Fruit fly (Drosophila melanogaster) whole organism, embryonic: ENCODE results near the gene CG11698.

Source experiments
- ATbp ChIP-seq: fragments of 200-800 bp; sonication (Bioruptor generic); optimal IDR thresholded peaks from 2 replicates; lab custom pipeline; 2017; ENCODE audit warnings: missing biosample characterization, mild to moderate bottlenecking, missing genetic modification characterization, missing genetic modification reagents
- CG10267 ChIP-seq: fragments of 200-800 bp; sonication (Bioruptor generic); optimal IDR thresholded peaks from 2 replicates; lab custom pipeline; 2018; ENCODE audit warnings: missing biosample characterization, mild to moderate bottlenecking, missing genetic modification characterization, moderate library complexity
- CG11247 ChIP-seq: fragments of 200-800 bp; sonication (Bioruptor generic); IDR thresholded peaks from 2 replicates; pipeline ENCODE4 v1.3.6; 2022; ENCODE audit warnings: missing biosample characterization, missing genetic modification characterization
- CG11456 ChIP-seq: fragments of 200-800 bp; sonication (Bioruptor generic); IDR thresholded peaks from 3 replicates; pipeline ENCODE4 v1.3.6; 2022; ENCODE audit warnings: missing biosample characterization, missing genetic modification characterization
- CG12236 ChIP-seq: fragments of 200-800 bp; sonication (Bioruptor generic); optimal IDR thresholded peaks from 2 replicates; lab custom pipeline; 2016; ENCODE audit warnings: missing biosample characterization, missing genetic modification characterization
- CG1233 ChIP-seq: fragments of 200-800 bp; sonication (Bioruptor generic); optimal IDR thresholded peaks from 4 replicates; lab custom pipeline; 2018; ENCODE audit warnings: missing biosample characterization, mild to moderate bottlenecking, missing genetic modification characterization
- CG13424 ChIP-seq: fragments of 200-800 bp; sonication (Bioruptor generic); optimal IDR thresholded peaks from 2 replicates; lab custom pipeline; 2019; ENCODE audit warnings: missing biosample characterization, mild to moderate bottlenecking, missing genetic modification characterization, moderate library complexity
- CG14050 ChIP-seq: fragments of 200-800 bp; sonication (Bioruptor generic); IDR thresholded peaks from 3 replicates; pipeline ENCODE4 v1.3.6; 2022; ENCODE audit warnings: missing biosample characterization, missing genetic modification characterization
- CG14710 ChIP-seq: fragments of 200-800 bp; sonication (Bioruptor generic); optimal IDR thresholded peaks from 3 replicates; lab custom pipeline; 2019; ENCODE audit warnings: missing biosample characterization, mild to moderate bottlenecking, missing genetic modification characterization, moderate library complexity
- CG15514 ChIP-seq: fragments of 200-800 bp; sonication (Bioruptor generic); optimal IDR thresholded peaks from 3 replicates; lab custom pipeline; 2017; ENCODE audit warnings: missing biosample characterization, missing genetic modification characterization, mild to moderate bottlenecking, moderate library complexity, missing genetic modification reagents
- CG15696 ChIP-seq: fragments of 200-800 bp; sonication (Bioruptor generic); optimal IDR thresholded peaks from 2 replicates; lab custom pipeline; 2019; ENCODE audit warnings: missing biosample characterization, mild to moderate bottlenecking, missing genetic modification characterization, moderate library complexity
- CG16815 ChIP-seq: fragments of 200-800 bp; sonication (Bioruptor generic); optimal IDR thresholded peaks from 3 replicates; lab custom pipeline; 2017; ENCODE audit warnings: missing biosample characterization, mild to moderate bottlenecking, missing genetic modification characterization
- CG16863 ChIP-seq: fragments of 200-800 bp; sonication (Bioruptor generic); optimal IDR thresholded peaks from 3 replicates; lab custom pipeline; 2016; ENCODE audit warnings: missing biosample characterization, missing genetic modification characterization
- CG30431 ChIP-seq: fragments of 200-800 bp; sonication (Bioruptor generic); optimal IDR thresholded peaks from 2 replicates; lab custom pipeline; 2017; ENCODE audit warnings: missing biosample characterization, missing genetic modification characterization
- CG31388 ChIP-seq: fragments of 200-800 bp; sonication (Bioruptor generic); optimal IDR thresholded peaks from 2 replicates; lab custom pipeline; 2016; ENCODE audit warnings: missing biosample characterization, missing genetic modification characterization
- CG4404 ChIP-seq: fragments of 200-800 bp; sonication (Bioruptor generic); IDR thresholded peaks from 2 replicates; pipeline ENCODE4 v1.3.6; 2022; ENCODE audit warnings: missing biosample characterization, missing genetic modification characterization
- CG7372 ChIP-seq: fragments of 200-800 bp; sonication (Bioruptor generic); IDR thresholded peaks from 2 replicates; pipeline ENCODE4 v1.3.6; 2022; ENCODE audit warnings: missing biosample characterization, missing genetic modification characterization
- CG7745 ChIP-seq: fragments of 200-800 bp; sonication (Bioruptor generic); optimal IDR thresholded peaks from 2 replicates; lab custom pipeline; 2018; ENCODE audit warnings: missing biosample characterization, mild to moderate bottlenecking, missing genetic modification characterization, moderate library complexity
- CG7839 ChIP-seq: fragments of 200-800 bp; sonication (Bioruptor generic); optimal IDR thresholded peaks from 3 replicates; lab custom pipeline; 2018; ENCODE audit warnings: missing biosample characterization, mild to moderate bottlenecking, missing genetic modification characterization, moderate library complexity
- CG8388 ChIP-seq: fragments of 200-800 bp; sonication (Bioruptor generic); optimal IDR thresholded peaks from 2 replicates; lab custom pipeline; 2019; ENCODE audit warnings: missing biosample characterization, mild to moderate bottlenecking, missing genetic modification characterization, moderate library complexity
- CG9727 ChIP-seq: fragments of 200-800 bp; sonication (Bioruptor generic); optimal IDR thresholded peaks from 3 replicates; lab custom pipeline; 2017; ENCODE audit warnings: missing biosample characterization, mild to moderate bottlenecking, missing genetic modification characterization
- D ChIP-seq, 2 experiments: fragments of 200-800 bp in 1 of 2; fragments of >200 bp in 1 of 2; sonication (Bioruptor generic) in 1 of 2; optimal IDR thresholded peaks; 2 replicates in 1 of 2; 3 replicates in 1 of 2; lab custom pipeline; 2017; ENCODE audit warnings: mild to moderate bottlenecking in 1 of 2, missing biosample characterization in 1 of 2, missing genetic modification characterization in 1 of 2, missing genetic modification reagents in 1 of 2
- Dip3 ChIP-seq: fragments of 200-800 bp; sonication (Bioruptor generic); optimal IDR thresholded peaks from 3 replicates; lab custom pipeline; 2016; ENCODE audit warnings: missing biosample characterization, missing genetic modification characterization
- Doc2 ChIP-seq: fragments of 200-800 bp; sonication (Bioruptor generic); IDR thresholded peaks from 2 replicates; pipeline ENCODE4 v1.3.6; 2022; ENCODE audit warnings: missing biosample characterization, missing genetic modification characterization
- H2.0 ChIP-seq: fragments of 200-800 bp; sonication (Bioruptor generic); IDR thresholded peaks from 2 replicates; pipeline ENCODE4 v1.3.6; 2022; ENCODE audit warnings: missing biosample characterization, missing genetic modification characterization
- HmgZ ChIP-seq: fragments of 200-800 bp; sonication (Bioruptor generic); optimal IDR thresholded peaks from 2 replicates; lab custom pipeline; 2018; ENCODE audit warnings: missing biosample characterization, mild to moderate bottlenecking, missing genetic modification characterization
- MTF-1 ChIP-seq: fragments of 200-800 bp; sonication (Bioruptor generic); optimal IDR thresholded peaks from 2 replicates; lab custom pipeline; 2018; ENCODE audit warnings: missing biosample characterization, mild to moderate bottlenecking, missing genetic modification characterization, borderline replicate concordance
- Optix ChIP-seq: fragments of 200-800 bp; sonication (Bioruptor generic); IDR thresholded peaks from 3 replicates; pipeline ENCODE4 v1.3.6; 2022; ENCODE audit warnings: missing biosample characterization, missing genetic modification characterization
- Stat92E ChIP-seq, 3 experiments: fragments of >200 bp in 2 of 3; fragments of 200-800 bp in 1 of 3; sonication (Bioruptor generic) in 1 of 3; optimal IDR thresholded peaks; 2 replicates each; lab custom pipeline; 2017 to 2019; ENCODE audit warnings: missing biosample characterization in 3 of 3, missing genetic modification characterization in 3 of 3, mild to moderate bottlenecking in 1 of 3, moderate library complexity in 1 of 3
- Trl ChIP-seq, 3 experiments: fragments of >200 bp in 2 of 3; fragments of 200-800 bp in 1 of 3; sonication (Bioruptor generic) in 1 of 3; optimal IDR thresholded peaks; 2 replicates in 1 of 3; 3 replicates in 2 of 3; lab custom pipeline; 2016 to 2017; ENCODE audit warnings: missing biosample characterization in 1 of 3, missing genetic modification characterization in 1 of 3
- Usf ChIP-seq: fragments of 200-800 bp; sonication (Bioruptor generic); optimal IDR thresholded peaks from 2 replicates; lab custom pipeline; 2017; ENCODE audit warnings: missing genotype, missing biosample characterization, missing genetic modification characterization
- ato ChIP-seq: fragments of 200-800 bp; sonication (Bioruptor generic); IDR thresholded peaks from 2 replicates; pipeline ENCODE4 v1.3.6; 2022; ENCODE audit warnings: missing biosample characterization, missing genetic modification characterization; ENCODE audit not compliant: partially characterized antibody
- bab2 ChIP-seq: fragments of 200-800 bp; sonication (Bioruptor generic); optimal IDR thresholded peaks from 2 replicates; lab custom pipeline; 2016; ENCODE audit warnings: missing biosample characterization, missing genetic modification characterization
- bcd ChIP-seq: fragments of 200-800 bp; sonication (Bioruptor generic); optimal IDR thresholded peaks from 2 replicates; lab custom pipeline; 2017; ENCODE audit warnings: missing biosample characterization, mild to moderate bottlenecking, missing genetic modification characterization
- bowl ChIP-seq: fragments of 200-800 bp; sonication (Bioruptor generic); IDR thresholded peaks from 2 replicates; pipeline ENCODE4 v1.3.6; 2022; ENCODE audit warnings: missing biosample characterization, missing genetic modification characterization
- crp ChIP-seq, 2 experiments: fragments of 200-800 bp; sonication (Bioruptor generic); optimal IDR thresholded peaks; 2 replicates in 1 of 2; 3 replicates in 1 of 2; lab custom pipeline; 2017; ENCODE audit warnings: missing biosample characterization in 2 of 2, missing genetic modification characterization in 2 of 2, mild to moderate bottlenecking in 1 of 2, moderate library complexity in 1 of 2
- fd102C ChIP-seq: fragments of 200-800 bp; sonication (Bioruptor generic); optimal IDR thresholded peaks from 2 replicates; lab custom pipeline; 2018; ENCODE audit warnings: missing biosample characterization, mild to moderate bottlenecking, missing genetic modification characterization, moderate library complexity
- gro ChIP-seq: fragments of 200-800 bp; sonication (Bioruptor generic); optimal IDR thresholded peaks from 2 replicates; lab custom pipeline; 2016; ENCODE audit warnings: missing biosample characterization, missing genetic modification characterization
- gsb ChIP-seq: fragments of 200-800 bp; sonication (Bioruptor generic); IDR thresholded peaks from 2 replicates; pipeline ENCODE4 v1.3.6; 2022; ENCODE audit warnings: missing biosample characterization, missing genetic modification characterization
- hb ChIP-seq: fragments of 200-800 bp; sonication (Bioruptor generic); IDR thresholded peaks from 3 replicates; pipeline ENCODE4 v1.3.6; 2022; ENCODE audit warnings: missing biosample characterization, missing genetic modification characterization; ENCODE audit not compliant: partially characterized antibody
- kay ChIP-seq: fragments of 200-800 bp; sonication (Bioruptor generic); optimal IDR thresholded peaks from 2 replicates; lab custom pipeline; 2016; ENCODE audit warnings: missing biosample characterization, missing genetic modification characterization
- phol ChIP-seq: fragments of 200-800 bp; sonication (Bioruptor generic); optimal IDR thresholded peaks from 3 replicates; lab custom pipeline; 2018; ENCODE audit warnings: missing biosample characterization, mild to moderate bottlenecking, missing genetic modification characterization, moderate library complexity
- prd ChIP-seq, 3 experiments: fragments of >200 bp in 2 of 3; fragments of 200-800 bp in 1 of 3; sonication (Bioruptor generic) in 1 of 3; optimal IDR thresholded peaks in 2 of 3; IDR thresholded peaks in 1 of 3; 2 replicates in 2 of 3; 3 replicates in 1 of 3; pipeline versions ENCODE4 v1.3.6 to Lab custom; 2017 to 2022; ENCODE audit warnings: missing biosample characterization in 1 of 3, missing genetic modification characterization in 1 of 3
- ro ChIP-seq: fragments of 200-800 bp; sonication (Bioruptor generic); IDR thresholded peaks from 2 replicates; pipeline ENCODE4 v1.3.6; 2022; ENCODE audit warnings: missing biosample characterization, missing genetic modification characterization
- seq ChIP-seq: fragments of 200-800 bp; sonication (Bioruptor generic); IDR thresholded peaks from 2 replicates; pipeline ENCODE4 v1.3.6; 2022; ENCODE audit warnings: missing biosample characterization, missing genetic modification characterization
- ttk ChIP-seq: fragments of 200-800 bp; sonication (Bioruptor generic); IDR thresholded peaks from 2 replicates; pipeline ENCODE4 v2.1.2; 2022; ENCODE audit warnings: missing biosample characterization, missing genetic modification characterization
- zf30C ChIP-seq: fragments of 200-800 bp; sonication (Bioruptor generic); optimal IDR thresholded peaks from 3 replicates; lab custom pipeline; 2018; ENCODE audit warnings: missing biosample characterization, mild to moderate bottlenecking, missing genetic modification characterization
- zfh2 ChIP-seq: fragments of 200-800 bp; sonication (Bioruptor generic); optimal IDR thresholded peaks from 2 replicates; lab custom pipeline; 2016; ENCODE audit warnings: missing biosample characterization, missing genetic modification characterization

The CG11698 gene

DNA sequence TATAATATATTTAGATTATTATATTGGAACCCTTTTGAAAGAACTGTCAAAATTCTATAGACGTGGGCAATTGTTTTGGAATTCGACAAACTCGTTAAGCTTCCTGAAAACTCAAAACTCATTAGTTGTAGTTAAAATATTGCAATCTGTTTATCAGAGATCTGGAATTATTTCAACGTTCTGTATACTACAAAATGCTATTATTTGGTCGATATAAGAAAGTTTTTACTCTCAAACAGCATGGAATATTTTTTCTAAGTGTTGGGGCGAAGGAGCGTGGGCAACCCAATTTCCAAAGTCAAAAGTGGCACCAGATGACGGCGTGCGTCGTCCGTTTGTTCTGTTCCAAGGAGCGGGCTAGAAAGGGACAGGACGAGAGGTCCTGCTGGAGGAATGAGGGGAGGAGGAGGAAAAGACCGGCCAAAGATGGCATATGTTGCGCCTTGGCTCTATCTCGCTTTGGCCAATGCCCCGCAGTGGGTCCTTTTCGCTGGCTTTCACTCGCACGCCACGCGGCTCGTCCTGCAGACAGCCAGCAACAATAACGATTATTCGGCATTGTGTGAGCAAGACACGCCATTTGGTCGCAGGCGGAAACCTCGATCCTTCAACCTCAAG lies 26.2 kb upstream of the CG11698 start (continued):
- TF ChIP-seq Doc2 (GFP tag; lab: Robert Waterston, UW) (no peak), Usf (GFP tag; lab: Kevin White, UChicago) (no peak), CG7372 (GFP tag; lab: Robert Waterston, UW) (no peak), gsb (GFP tag; lab: Robert Waterston, UW) (no peak), CG15514 (GFP tag; lab: Kevin White, UChicago) (no peak), CG10267 (tag; lab: Kevin White, UChicago) (peak; percentile 36), Optix (0 out of 3 replicates have a peak, but pooled peaks have one; percentile 14), CG1233 (GFP tag; lab: Kevin White, UChicago) (no peak), gro (GFP tag; lab: Kevin White, UChicago) (no peak), CG7745 (tag; lab: Kevin White, UChicago) (no peak), CG14050 (GFP tag; lab: Robert Waterston, UW) (no peak), Dip3 (GFP tag; lab: Kevin White, UChicago) (no peak), ATbp (GFP tag; lab: Kevin White, UChicago) (no peak), CG30431 (GFP tag; lab: Kevin White, UChicago) (no peak), CG14710 (tag; lab: Kevin White, UChicago) (peak; percentile 28), ro (GFP tag; lab: Robert Waterston, UW) (no peak), bowl (GFP tag; lab: Robert Waterston, UW) (no peak), ato (peak; percentile 42; the same call in 1 of the 2 replicates), fd102C (GFP tag; lab: Kevin White, UChicago) (no peak), CG7839 (tag; lab: Kevin White, UChicago) (no peak), CG16863 (no peak), kay (GFP tag; lab: Kevin White, UChicago) (no peak), CG15696 (tag; lab: Kevin White, UChicago) (peak; percentile 76), Trl (optimal IDR thresholded peaks at IDR 0.05; lab: Kevin White, UChicago) (no peak), Trl (GFP tag; optimal IDR thresholded peaks at IDR 0.05; lab: Kevin White, UChicago) (no peak), CG9727 (peak; percentile 54), prd (optimal IDR thresholded peaks at IDR 0.05; lab: Kevin White, UChicago) (no peak), prd (GFP tag; IDR thresholded peaks at IDR 0.05; lab: Robert Waterston, UW) (no peak), CG13424 (tag; lab: Kevin White, UChicago) (no peak), MTF-1 (no peak), CG16815 (GFP tag; lab: Kevin White, UChicago) (no peak), zf30C (GFP tag; lab: Kevin White, UChicago) (peak; percentile 66), CG11456 (no peak), hb (GFP tag; lab: Robert Waterston, UW) (no peak), crp (GFP tag; optimal IDR thresholded peaks at IDR 0.05; lab: Kevin White, UChicago) (no peak), phol (no peak), bcd (no peak), seq (GFP tag; lab: Robert Waterston, UW) (no peak), CG4404 (no peak), CG12236 (GFP tag; lab: Kevin White, UChicago) (no peak), H2.0 (GFP tag; lab: Robert Waterston, UW) (no peak), CG31388 (GFP tag; lab: Kevin White, UChicago) (no peak), CG8388 (GFP tag; lab: Kevin White, UChicago) (no peak), zfh2 (no peak), Stat92E (GFP tag; optimal IDR thresholded peaks at IDR 0.05; lab: Kevin White, UChicago) (no peak), ttk (GFP tag; lab: Robert Waterston, UW) (no peak), D (optimal IDR thresholded peaks at IDR 0.05; lab: Kevin White, UChicago) (peak; percentile 71), D (GFP tag; optimal IDR thresholded peaks at IDR 0.05; lab: Kevin White, UChicago) (no peak), CG11247 (GFP tag; lab: Robert Waterston, UW) (no peak), HmgZ (tag; lab: Kevin White, UChicago) (no peak), bab2 (GFP tag; lab: Kevin White, UChicago) (no peak)
